Fruit fly (Drosophila melanogaster) whole organism, prepupa: ENCODE data around the gene mRNA-cap.

Experiments
- Blimp-1 ChIP-seq: fragments of 200-800 bp; sonication (Bioruptor generic); optimal IDR thresholded peaks from 3 replicates; lab custom pipeline; 2017; ENCODE audit warnings: missing biosample characterization, missing genetic modification characterization, mild to moderate bottlenecking, moderate library complexity, missing genetic modification reagents
- CG15336 ChIP-seq: fragments of 200-800 bp; sonication (Bioruptor generic); IDR thresholded peaks from 2 replicates; pipeline ENCODE4 v1.3.6; 2022; ENCODE audit warnings: missing biosample characterization, missing genetic modification characterization
- CG1621 ChIP-seq: fragments of 200-800 bp; sonication (Bioruptor generic); optimal IDR thresholded peaks from 3 replicates; lab custom pipeline; 2018; ENCODE audit warnings: missing biosample characterization, mild to moderate bottlenecking, missing genetic modification characterization
- CG6854 ChIP-seq: fragments of 200-800 bp; sonication (Bioruptor generic); optimal IDR thresholded peaks from 2 replicates; lab custom pipeline; 2017; ENCODE audit warnings: missing biosample characterization, mild to moderate bottlenecking, missing genetic modification characterization
- Met ChIP-seq: fragments of 200-800 bp; sonication (Bioruptor generic); optimal IDR thresholded peaks from 3 replicates; lab custom pipeline; 2016; ENCODE audit warnings: missing biosample characterization, missing genetic modification characterization
- Sox15 ChIP-seq: fragments of 200-800 bp; sonication (Bioruptor generic); optimal IDR thresholded peaks from 3 replicates; lab custom pipeline; 2016; ENCODE audit warnings: missing biosample characterization, missing genetic modification characterization
- dsx ChIP-seq: fragments of 200-800 bp; optimal IDR thresholded peaks from 3 replicates; lab custom pipeline; 2019; ENCODE audit warnings: missing biosample characterization, mild to moderate bottlenecking, missing genetic modification characterization, moderate library complexity; ENCODE audit not compliant: poor library complexity, severe bottlenecking
- spab ChIP-seq: fragments of 200-800 bp; sonication (Bioruptor generic); optimal IDR thresholded peaks from 2 replicates; lab custom pipeline; 2017; ENCODE audit warnings: missing biosample characterization, mild to moderate bottlenecking, missing genetic modification characterization, missing genetic modification reagents

DNA sequence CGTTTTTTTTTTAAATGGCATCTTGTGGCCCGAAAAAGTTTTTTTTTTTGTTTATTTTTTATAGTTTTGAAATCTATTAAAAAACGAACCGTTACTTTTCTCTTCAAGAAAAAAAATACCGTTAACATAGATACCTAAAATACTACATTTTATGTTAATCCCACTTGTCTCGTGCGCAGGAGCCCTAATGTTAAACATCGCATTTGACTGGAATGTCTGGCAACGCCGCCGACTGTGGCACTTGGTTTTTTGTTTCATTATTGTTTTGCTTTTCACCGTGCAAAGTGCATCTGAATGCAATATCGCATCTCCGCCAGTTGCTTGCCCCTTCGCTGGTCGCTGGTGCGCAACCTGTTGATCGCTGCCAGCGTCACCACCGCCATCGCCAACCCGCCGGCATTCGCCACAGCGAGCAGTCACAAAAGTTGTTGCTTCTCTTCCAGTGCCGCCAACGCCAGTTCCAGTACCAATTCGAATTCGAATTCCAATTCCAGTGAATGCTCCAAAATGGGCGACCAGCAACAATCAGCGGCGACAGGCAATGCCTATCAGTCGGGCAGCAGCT is 42.6 kb downstream of the mRNA-cap start, which contains the start of gene CG11590:
- TF ChIP-seq Sox15 (GFP tag; lab: Kevin White, UChicago) (no peak), Blimp-1 (no peak), CG6854 (GFP tag; lab: Kevin White, UChicago) (no peak), Met (no peak), spab (GFP tag; lab: Kevin White, UChicago) (no peak), dsx (no peak), CG1621 (tag; lab: Kevin White, UChicago) (no peak), CG15336 (GFP tag; lab: Robert Waterston, UW) (peak; percentile 24; the same call in 1 of the 2 replicates)
